Fruit fly (Drosophila melanogaster) whole organism, prepupa: ENCODE data around the gene wrm1.

ENCODE experiments used
- Blimp-1 ChIP-seq: fragments of 200-800 bp; sonication (Bioruptor generic); optimal IDR thresholded peaks from 3 replicates; lab custom pipeline; 2017; ENCODE audit warnings: missing biosample characterization, missing genetic modification characterization, mild to moderate bottlenecking, moderate library complexity, missing genetic modification reagents
- CG10631 ChIP-seq: fragments of 200-800 bp; sonication (Bioruptor generic); optimal IDR thresholded peaks from 2 replicates; lab custom pipeline; 2016; ENCODE audit warnings: missing biosample characterization, missing genetic modification characterization
- CG10669 ChIP-seq: fragments of 200-800 bp; sonication (Bioruptor generic); optimal IDR thresholded peaks from 3 replicates; lab custom pipeline; 2018; ENCODE audit warnings: missing biosample characterization, mild to moderate bottlenecking, missing genetic modification characterization, moderate library complexity
- CG11294 ChIP-seq: fragments of 200-800 bp; sonication (Bioruptor generic); IDR thresholded peaks from 2 replicates; pipeline ENCODE4 v1.3.6; 2022; ENCODE audit warnings: missing biosample characterization, missing genetic modification characterization
- CG11902 ChIP-seq: fragments of 200-800 bp; sonication (Bioruptor generic); optimal IDR thresholded peaks from 3 replicates; lab custom pipeline; 2016; ENCODE audit warnings: missing biosample characterization, missing genetic modification characterization
- CG15336 ChIP-seq: fragments of 200-800 bp; sonication (Bioruptor generic); IDR thresholded peaks from 2 replicates; pipeline ENCODE4 v1.3.6; 2022; ENCODE audit warnings: missing biosample characterization, missing genetic modification characterization
- CG1621 ChIP-seq: fragments of 200-800 bp; sonication (Bioruptor generic); optimal IDR thresholded peaks from 3 replicates; lab custom pipeline; 2018; ENCODE audit warnings: missing biosample characterization, mild to moderate bottlenecking, missing genetic modification characterization
- CG16779 ChIP-seq: fragments of 200-800 bp; sonication (Bioruptor generic); optimal IDR thresholded peaks from 3 replicates; lab custom pipeline; 2017; ENCODE audit warnings: missing biosample characterization, mild to moderate bottlenecking, missing genetic modification characterization
- CG3032 ChIP-seq: fragments of 200-800 bp; optimal IDR thresholded peaks from 2 replicates; lab custom pipeline; 2019; ENCODE audit warnings: missing biosample characterization, mild to moderate bottlenecking, missing genetic modification characterization, moderate library complexity
- CG31627 ChIP-seq: fragments of 200-800 bp; sonication (Bioruptor generic); optimal IDR thresholded peaks from 3 replicates; lab custom pipeline; 2016; ENCODE audit warnings: missing biosample characterization, missing genetic modification characterization
- CG32006 ChIP-seq: fragments of 200-800 bp; sonication (Bioruptor generic); optimal IDR thresholded peaks from 3 replicates; lab custom pipeline; 2017; ENCODE audit warnings: missing biosample characterization, mild to moderate bottlenecking, missing genetic modification characterization
- CG34406 ChIP-seq: fragments of 200-800 bp; sonication (Bioruptor generic); optimal IDR thresholded peaks from 3 replicates; lab custom pipeline; 2016; ENCODE audit warnings: missing biosample characterization, missing genetic modification characterization
- CG3919 ChIP-seq: fragments of 200-800 bp; sonication (Bioruptor generic); optimal IDR thresholded peaks from 3 replicates; lab custom pipeline; 2016; ENCODE audit warnings: missing biosample characterization, missing genetic modification characterization
- CG4318 ChIP-seq: fragments of 200-800 bp; sonication (Bioruptor generic); optimal IDR thresholded peaks from 3 replicates; lab custom pipeline; 2017; ENCODE audit warnings: missing biosample characterization, mild to moderate bottlenecking, missing genetic modification characterization
- CG6163 ChIP-seq: fragments of 200-800 bp; sonication (Bioruptor generic); IDR thresholded peaks from 3 replicates; pipeline ENCODE4 v1.3.6; 2022; ENCODE audit warnings: missing biosample characterization, missing genetic modification characterization
- CG6276 ChIP-seq: fragments of 200-800 bp; sonication (Bioruptor generic); optimal IDR thresholded peaks from 2 replicates; lab custom pipeline; 2017; ENCODE audit warnings: missing biosample characterization, mild to moderate bottlenecking, missing genetic modification characterization
- CG6808 ChIP-seq: fragments of 200-800 bp; sonication (Bioruptor generic); optimal IDR thresholded peaks from 3 replicates; lab custom pipeline; 2017; ENCODE audit warnings: missing biosample characterization, missing genetic modification characterization, mild to moderate bottlenecking, moderate library complexity, missing genetic modification reagents
- CG6854 ChIP-seq: fragments of 200-800 bp; sonication (Bioruptor generic); optimal IDR thresholded peaks from 2 replicates; lab custom pipeline; 2017; ENCODE audit warnings: missing biosample characterization, mild to moderate bottlenecking, missing genetic modification characterization
- CG7368 ChIP-seq: fragments of 200-800 bp; sonication (Bioruptor generic); optimal IDR thresholded peaks from 3 replicates; lab custom pipeline; 2016; ENCODE audit warnings: missing biosample characterization, missing genetic modification characterization
- CG8319 ChIP-seq: fragments of 200-800 bp; sonication (Bioruptor generic); optimal IDR thresholded peaks from 3 replicates; lab custom pipeline; 2016; ENCODE audit warnings: missing biosample characterization, missing genetic modification characterization
- CG8632 ChIP-seq: fragments of 200-800 bp; sonication (Bioruptor generic); optimal IDR thresholded peaks from 3 replicates; lab custom pipeline; 2016; ENCODE audit warnings: missing biosample characterization, missing genetic modification characterization
- CG9139 ChIP-seq: fragments of 200-800 bp; sonication (Bioruptor generic); optimal IDR thresholded peaks from 3 replicates; lab custom pipeline; 2017; ENCODE audit warnings: missing biosample characterization, mild to moderate bottlenecking, missing genetic modification characterization
- Eip75B ChIP-seq: fragments of 200-800 bp; sonication (Bioruptor generic); optimal IDR thresholded peaks from 3 replicates; lab custom pipeline; 2016; ENCODE audit warnings: missing biosample characterization, missing genetic modification characterization
- Eip78C ChIP-seq: fragments of 200-800 bp; sonication (Bioruptor generic); peaks from one replicate; lab custom pipeline; 2016; ENCODE audit warnings: missing biosample characterization, missing genetic modification characterization
- Eip93F ChIP-seq: fragments of 200-800 bp; sonication (Bioruptor generic); optimal IDR thresholded peaks from 2 replicates; lab custom pipeline; 2016; ENCODE audit warnings: missing biosample characterization, mild to moderate bottlenecking, missing genetic modification characterization
- Ets21C ChIP-seq: fragments of 200-800 bp; sonication (Bioruptor generic); optimal IDR thresholded peaks from 3 replicates; lab custom pipeline; 2016; ENCODE audit warnings: missing biosample characterization, missing genetic modification characterization
- Gug ChIP-seq: fragments of 200-800 bp; sonication (Bioruptor generic); IDR thresholded peaks from 2 replicates; pipeline ENCODE4 v1.3.6; 2022; ENCODE audit warnings: missing biosample characterization, missing genetic modification characterization
- Hr38 ChIP-seq: sonication (Bioruptor generic); optimal IDR thresholded peaks from 2 replicates; lab custom pipeline; 2016; ENCODE audit warnings: missing biosample characterization, missing genetic modification characterization
- Lpt ChIP-seq: fragments of 200-800 bp; sonication (Bioruptor generic); optimal IDR thresholded peaks from 3 replicates; lab custom pipeline; 2016; ENCODE audit warnings: missing biosample characterization, missing genetic modification characterization
- Met ChIP-seq: fragments of 200-800 bp; sonication (Bioruptor generic); optimal IDR thresholded peaks from 3 replicates; lab custom pipeline; 2016; ENCODE audit warnings: missing biosample characterization, missing genetic modification characterization
- OdsH ChIP-seq: fragments of 200-800 bp; sonication (Bioruptor generic); optimal IDR thresholded peaks from 3 replicates; lab custom pipeline; 2016; ENCODE audit warnings: missing biosample characterization, missing genetic modification characterization
- Smox ChIP-seq: fragments of 200-800 bp; sonication (Bioruptor generic); optimal IDR thresholded peaks from 3 replicates; lab custom pipeline; 2016; ENCODE audit warnings: missing biosample characterization, missing genetic modification characterization
- Sox102F ChIP-seq: fragments of 200-800 bp; sonication (Bioruptor generic); optimal IDR thresholded peaks from 2 replicates; lab custom pipeline; 2016; ENCODE audit warnings: missing biosample characterization, mild to moderate bottlenecking, missing genetic modification characterization
- Sox14 ChIP-seq: fragments of 200-800 bp; sonication (Bioruptor generic); optimal IDR thresholded peaks from 3 replicates; lab custom pipeline; 2016; ENCODE audit warnings: missing biosample characterization, missing genetic modification characterization
- Sox15 ChIP-seq: fragments of 200-800 bp; sonication (Bioruptor generic); optimal IDR thresholded peaks from 3 replicates; lab custom pipeline; 2016; ENCODE audit warnings: missing biosample characterization, missing genetic modification characterization
- achi ChIP-seq: fragments of 200-800 bp; sonication (Bioruptor generic); optimal IDR thresholded peaks from 3 replicates; lab custom pipeline; 2016; ENCODE audit warnings: missing biosample characterization, missing genetic modification characterization
- acj6 ChIP-seq: fragments of 200-800 bp; sonication (Bioruptor generic); optimal IDR thresholded peaks from 3 replicates; lab custom pipeline; 2016; ENCODE audit warnings: missing biosample characterization, missing genetic modification characterization
- dac ChIP-seq: fragments of 200-800 bp; sonication (Bioruptor generic); optimal IDR thresholded peaks from 2 replicates; lab custom pipeline; 2017; ENCODE audit warnings: missing biosample characterization, mild to moderate bottlenecking, missing genetic modification characterization
- dsx ChIP-seq: fragments of 200-800 bp; optimal IDR thresholded peaks from 3 replicates; lab custom pipeline; 2019; ENCODE audit warnings: missing biosample characterization, mild to moderate bottlenecking, missing genetic modification characterization, moderate library complexity; ENCODE audit not compliant: poor library complexity, severe bottlenecking
- esn ChIP-seq: fragments of 200-800 bp; sonication (Bioruptor generic); optimal IDR thresholded peaks from 2 replicates; lab custom pipeline; 2016; ENCODE audit warnings: missing biosample characterization, mild to moderate bottlenecking, missing genetic modification characterization, moderate library complexity
- fd59A ChIP-seq: fragments of 200-800 bp; sonication (Bioruptor generic); optimal IDR thresholded peaks from 2 replicates; lab custom pipeline; 2017; ENCODE audit warnings: missing biosample characterization, mild to moderate bottlenecking, missing genetic modification characterization, missing genetic modification reagents
- fd85E ChIP-seq: fragments of 200-800 bp; sonication (Bioruptor generic); optimal IDR thresholded peaks from 3 replicates; lab custom pipeline; 2016; ENCODE audit warnings: missing biosample characterization, missing genetic modification characterization
- fkh ChIP-seq: fragments of 200-800 bp; sonication (Bioruptor generic); optimal IDR thresholded peaks from 3 replicates; lab custom pipeline; 2017; ENCODE audit warnings: missing biosample characterization, mild to moderate bottlenecking, missing genetic modification characterization, moderate library complexity
- net ChIP-seq: fragments of 200-800 bp; sonication (Bioruptor generic); optimal IDR thresholded peaks from 3 replicates; lab custom pipeline; 2016; ENCODE audit warnings: missing biosample characterization, missing genetic modification characterization
- salr ChIP-seq, 2 experiments: fragments of 200-800 bp; sonication (Bioruptor generic); optimal IDR thresholded peaks; 3 replicates each; lab custom pipeline; 2016 to 2018; ENCODE audit warnings: missing biosample characterization in 2 of 2, missing genetic modification characterization in 2 of 2, mild to moderate bottlenecking in 1 of 2
- ss ChIP-seq, 2 experiments: fragments of 200-800 bp; sonication (Bioruptor generic); optimal IDR thresholded peaks; 2 replicates in 1 of 2; 3 replicates in 1 of 2; lab custom pipeline; 2017 to 2018; ENCODE audit warnings: mild to moderate bottlenecking in 2 of 2, missing biosample characterization in 2 of 2, missing genetic modification characterization in 2 of 2, moderate library complexity in 1 of 2
- svp ChIP-seq: fragments of 200-800 bp; sonication (Bioruptor generic); peaks from one replicate; lab custom pipeline; 2016; ENCODE audit warnings: missing biosample characterization, missing genetic modification characterization
- topi ChIP-seq: fragments of 200-800 bp; sonication (Bioruptor generic); optimal IDR thresholded peaks from 3 replicates; lab custom pipeline; 2016; ENCODE audit warnings: missing biosample characterization, missing genetic modification characterization
- vri ChIP-seq: fragments of 200-800 bp; sonication (Bioruptor generic); optimal IDR thresholded peaks from 3 replicates; lab custom pipeline; 2016; ENCODE audit warnings: missing biosample characterization, mild to moderate bottlenecking, missing genetic modification characterization

Gene wrm1

dm6 chr3L:7364717-7365278, 29.8 kb upstream of the wrm1 start:
- peak; percentile 57 for TF ChIP-seq fkh (GFP tag; lab: Kevin White, UChicago)
- TF ChIP-seq OdsH (GFP tag; lab: Kevin White, UChicago) = no peak
- no peak for TF ChIP-seq CG7368 (GFP tag; lab: Kevin White, UChicago)
- TF ChIP-seq CG6808 (GFP tag; lab: Kevin White, UChicago) = no peak

DNA sequence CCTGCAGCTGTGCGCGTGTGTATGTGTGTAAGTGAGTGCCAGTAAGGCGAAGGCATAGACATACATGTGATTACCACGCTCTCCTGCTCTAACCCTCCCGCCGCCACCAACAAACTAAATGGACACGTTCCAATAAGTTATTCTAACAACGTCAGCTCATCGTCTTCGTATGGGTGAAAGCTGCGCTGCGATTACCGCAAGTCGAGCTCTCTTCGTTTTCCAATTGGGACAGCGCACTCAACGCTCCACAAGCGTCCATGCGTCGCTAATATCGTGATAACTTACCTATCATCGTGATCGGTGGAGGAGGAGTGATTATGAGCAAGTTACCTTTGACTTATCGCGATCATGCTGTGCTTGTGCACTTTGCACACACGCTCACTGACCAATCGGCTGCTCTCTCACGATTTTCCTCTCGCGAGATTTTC, 26.1 kb upstream of the wrm1 start:
- TF ChIP-seq CG6276 (GFP tag; lab: Kevin White, UChicago) (peak; percentile 62), CG3919 (GFP tag; lab: Kevin White, UChicago) (no peak), CG8319 (peak; percentile 20), CG32006 (peak; percentile 18), Sox102F (GFP tag; lab: Kevin White, UChicago) (no peak), CG34406 (peak; percentile 5), CG6808 (GFP tag; lab: Kevin White, UChicago) (peak; percentile 82), svp (GFP tag; lab: Kevin White, UChicago) (peak; percentile 95), Blimp-1 (no peak), CG6854 (peak; percentile 39), fd59A (GFP tag; lab: Kevin White, UChicago) (no peak), Smox (GFP tag; lab: Kevin White, UChicago) (no peak), fd85E (GFP tag; lab: Kevin White, UChicago) (no peak), Met (GFP tag; lab: Kevin White, UChicago) (no peak), CG9139 (GFP tag; lab: Kevin White, UChicago) (peak; percentile 51), salr (GFP tag; optimal IDR thresholded peaks at IDR 0.05; lab: Kevin White, UChicago) (no peak), ss (GFP tag; optimal IDR thresholded peaks at IDR 0.05; lab: Kevin White, UChicago) (peak; percentile 23 to 47), fkh (GFP tag; lab: Kevin White, UChicago) (no peak), Eip93F (no peak), topi (peak; percentile 23), CG7368 (GFP tag; lab: Kevin White, UChicago) (peak; percentile 53), CG11294 (GFP tag; lab: Robert Waterston, UW) (no peak), CG10669 (GFP tag; lab: Kevin White, UChicago) (peak; percentile 21), dac (GFP tag; lab: Kevin White, UChicago) (peak; percentile 0), net (GFP tag; lab: Kevin White, UChicago) (peak; percentile 35), CG8632 (GFP tag; lab: Kevin White, UChicago) (no peak), Hr38 (GFP tag; lab: Kevin White, UChicago) (no peak), Ets21C (GFP tag; lab: Kevin White, UChicago) (no peak), Eip78C (GFP tag; lab: Kevin White, UChicago) (peak; percentile 60), CG3032 (tag; lab: Kevin White, UChicago) (no peak), CG31627 (GFP tag; lab: Kevin White, UChicago) (no peak), CG16779 (tag; lab: Kevin White, UChicago) (peak; percentile 52), CG1621 (tag; lab: Kevin White, UChicago) (no peak), Eip75B (GFP tag; lab: Kevin White, UChicago) (no peak), Sox15 (GFP tag; lab: Kevin White, UChicago) (no peak), esn (GFP tag; lab: Kevin White, UChicago) (no peak), CG11902 (GFP tag; lab: Kevin White, UChicago) (no peak), Sox14 (GFP tag; lab: Kevin White, UChicago) (no peak), CG4318 (GFP tag; lab: Kevin White, UChicago) (no peak), achi (GFP tag; lab: Kevin White, UChicago) (peak; percentile 5), vri (no peak), CG10631 (GFP tag; lab: Kevin White, UChicago) (no peak), acj6 (GFP tag; lab: Kevin White, UChicago) (no peak), CG15336 (GFP tag; lab: Robert Waterston, UW) (peak; percentile 68), CG6163 (no peak; the same call in 1 of the 3 replicates), dsx (GFP tag; lab: Kevin White, UChicago) (no peak), Gug (GFP tag; lab: Robert Waterston, UW) (no peak), Lpt (peak; percentile 19), OdsH (GFP tag; lab: Kevin White, UChicago) (no peak)
